Fruit fly (Drosophila melanogaster) whole organism, larva: ENCODE data around the gene CG6961.

ENCODE experiments used
- noc ChIP-seq: fragments of 200-800 bp; sonication (Bioruptor generic); optimal IDR thresholded peaks from 3 replicates; lab custom pipeline; 2019; ENCODE audit warnings: missing biosample characterization, mild to moderate bottlenecking, missing genetic modification characterization, moderate library complexity

The CG6961 gene

DNA sequence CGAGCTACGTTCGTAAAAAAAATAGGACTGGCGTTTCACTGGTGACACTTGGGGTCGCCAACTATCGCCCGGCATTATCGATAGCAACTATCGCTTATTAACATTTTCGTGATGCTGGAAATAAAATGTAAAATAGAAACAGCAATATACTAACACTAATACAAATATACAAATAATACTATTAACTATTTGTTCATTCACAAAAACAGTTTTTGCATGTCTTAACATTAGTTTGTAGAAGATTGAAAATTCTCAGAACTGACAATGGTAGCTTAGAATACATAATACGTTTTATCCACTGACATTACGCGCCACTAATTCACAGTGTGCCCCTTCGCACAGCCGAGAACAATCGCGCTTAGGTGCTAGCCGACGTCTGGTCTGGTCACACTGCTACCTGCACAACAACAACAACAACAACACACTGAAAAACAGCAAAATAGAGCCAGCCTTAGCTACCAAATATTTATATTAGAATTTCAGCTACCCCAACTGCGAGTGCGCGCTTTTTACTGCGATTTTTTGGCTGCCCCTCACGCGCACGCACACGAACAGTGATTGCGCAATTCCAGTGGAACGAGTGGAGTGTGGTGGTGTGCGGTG is at the start of gene CG6961, which contains the start of gene S6KL:
TSS of gene CG6961 (minus strand) at position 68 of the 603 bp plus-strand sequence.
TSS of gene S6KL (plus strand) at position 322 of the 603 bp plus-strand sequence.
- TF ChIP-seq noc (tag; lab: Kevin White, UChicago) = no peak

DNA sequence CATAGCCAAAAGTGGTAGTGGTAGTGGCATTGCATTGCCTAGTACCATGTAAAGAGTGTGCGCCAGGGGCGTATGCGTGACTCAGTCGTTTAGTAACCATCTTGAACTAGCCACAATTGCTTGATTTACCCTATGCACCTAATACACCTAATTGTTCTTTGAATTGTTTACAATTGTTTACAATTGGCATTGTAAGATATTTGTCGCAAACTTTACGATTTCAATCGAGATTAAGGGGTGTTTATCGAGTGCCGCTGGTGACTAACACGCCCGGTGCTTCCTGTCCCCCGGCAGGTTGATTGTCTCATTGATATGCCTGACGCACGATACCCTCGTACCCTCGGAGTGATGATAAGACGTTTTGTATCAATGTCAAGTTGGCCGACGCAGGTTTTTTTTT is 49.0 kb upstream of the CG6961 start:
- peak; percentile 37 for TF ChIP-seq noc (tag; lab: Kevin White, UChicago)

- TF ChIP-seq noc (tag; lab: Kevin White, UChicago) = no peak
Observed at dm6 chrX:18836315-18836714, 48.3 kb upstream of the CG6961 start.

- no peak for TF ChIP-seq noc (tag; lab: Kevin White, UChicago)
Observed at dm6 chrX:18835500-18835899, 47.5 kb upstream of the CG6961 start.

- TF ChIP-seq noc (tag; lab: Kevin White, UChicago) = no peak
Observed at dm6 chrX:18835003-18835402, 47.0 kb upstream of the CG6961 start.

DNA sequence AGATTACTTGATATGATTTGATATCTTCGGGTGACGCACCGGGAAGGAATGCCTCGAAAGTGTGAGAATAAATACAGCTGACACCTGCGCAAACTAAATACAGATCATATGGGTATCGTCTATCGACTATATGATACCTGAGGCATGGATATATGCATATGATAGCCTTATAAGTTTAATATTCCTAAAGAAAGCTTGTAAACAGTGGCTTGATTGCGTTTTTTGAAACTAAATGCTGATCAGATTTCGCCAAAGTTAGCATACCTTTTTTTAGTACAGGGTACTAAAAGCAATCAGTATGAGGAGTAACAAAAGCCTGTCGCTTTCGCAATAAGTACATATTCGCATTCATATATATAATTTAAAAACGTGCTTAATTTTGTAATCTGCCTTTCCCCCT is 46.4 kb upstream of the CG6961 start:
- no peak for TF ChIP-seq noc (tag; lab: Kevin White, UChicago)

DNA sequence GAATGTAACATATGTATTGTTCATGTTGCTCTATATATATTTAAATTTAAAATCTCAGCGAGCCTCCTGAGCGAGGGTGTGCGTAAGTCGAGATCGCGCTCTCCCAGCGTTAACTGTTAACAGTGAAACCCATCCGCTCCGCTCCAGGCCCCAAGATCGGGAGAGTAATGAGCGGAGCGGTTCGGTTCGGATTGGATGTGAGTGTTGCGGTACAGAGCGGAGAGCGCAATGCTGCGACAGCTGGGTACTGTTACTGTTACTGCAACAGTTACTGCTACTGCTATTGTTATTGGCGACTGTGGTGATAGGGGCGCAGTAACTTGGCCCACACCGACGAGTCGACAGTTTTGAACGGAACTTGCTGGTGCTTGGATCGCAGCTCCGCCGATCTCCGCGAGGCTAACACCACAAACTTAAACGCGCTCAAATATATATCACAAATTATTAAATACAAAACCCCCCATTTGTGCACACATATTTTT is 44.4 kb upstream of the CG6961 start, which contains the start of gene Pvf1:
TSS of gene Pvf1 (plus strand) at position 312 of the 482 bp plus-strand sequence.
- no peak for TF ChIP-seq noc (tag; lab: Kevin White, UChicago)

- TF ChIP-seq noc (tag; lab: Kevin White, UChicago) = no peak
Observed at dm6 chrX:18830396-18830795, 42.4 kb upstream of the CG6961 start, which contains the start of gene CG7101. Gene CG7101, plus strand, starts transcription at chrX:18830591.

dm6 chrX:18814944-18815343 is 26.9 kb upstream of the CG6961 start:
- TF ChIP-seq noc (tag; lab: Kevin White, UChicago) = no peak

DNA sequence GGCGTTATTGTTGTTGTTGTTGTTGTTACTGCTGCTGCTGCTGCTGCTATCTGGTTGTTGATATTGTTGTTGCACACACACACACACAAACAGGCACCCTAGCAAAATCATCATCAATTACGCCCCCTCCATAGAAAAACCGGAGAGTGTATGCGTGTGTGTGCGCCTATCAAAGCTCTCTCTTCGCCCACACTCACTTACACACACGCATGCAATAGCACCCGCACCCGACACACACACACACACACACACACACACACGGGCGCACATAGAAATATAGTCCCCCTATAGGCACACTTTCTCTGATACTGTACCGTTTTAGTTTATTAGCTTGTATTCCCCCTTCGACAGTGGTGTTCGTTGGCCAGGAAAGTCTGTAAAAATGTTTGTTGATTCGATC is 26.4 kb upstream of the CG6961 start:
- no peak for TF ChIP-seq noc (tag; lab: Kevin White, UChicago)

- TF ChIP-seq noc (tag; lab: Kevin White, UChicago) = no peak
Observed at dm6 chrX:18813049-18813448, 25.0 kb upstream of the CG6961 start, which contains the start of gene CG42450. Gene CG42450, plus strand, starts transcription at chrX:18813297.

dm6 chrX:18812111-18812510 is 24.1 kb upstream of the CG6961 start:
- TF ChIP-seq noc (tag; lab: Kevin White, UChicago) = no peak

DNA sequence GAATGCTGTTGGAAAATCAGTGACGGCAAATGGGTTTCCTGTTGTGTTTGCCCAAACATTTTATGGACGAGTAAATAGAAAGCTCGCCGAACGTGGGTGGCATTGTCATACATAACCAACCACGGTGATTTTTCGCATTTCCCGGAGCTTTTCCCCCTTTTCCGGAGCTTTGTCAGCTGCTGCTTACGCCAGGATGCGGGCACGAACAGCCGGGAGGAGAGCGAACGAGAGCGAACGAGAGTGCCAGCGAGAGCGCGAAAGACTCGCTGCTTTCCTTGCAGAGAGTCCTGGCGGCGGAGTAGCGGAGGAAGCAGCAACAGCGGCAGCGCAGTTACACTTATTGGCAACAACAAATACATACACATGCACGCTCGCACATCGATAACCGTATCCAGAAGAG is 18.4 kb upstream of the CG6961 start, which contains the start of gene CG7058:
TSS of gene CG7058 (plus strand) at position 330 of the 400 bp plus-strand sequence.
- no peak for TF ChIP-seq noc (tag; lab: Kevin White, UChicago)

DNA sequence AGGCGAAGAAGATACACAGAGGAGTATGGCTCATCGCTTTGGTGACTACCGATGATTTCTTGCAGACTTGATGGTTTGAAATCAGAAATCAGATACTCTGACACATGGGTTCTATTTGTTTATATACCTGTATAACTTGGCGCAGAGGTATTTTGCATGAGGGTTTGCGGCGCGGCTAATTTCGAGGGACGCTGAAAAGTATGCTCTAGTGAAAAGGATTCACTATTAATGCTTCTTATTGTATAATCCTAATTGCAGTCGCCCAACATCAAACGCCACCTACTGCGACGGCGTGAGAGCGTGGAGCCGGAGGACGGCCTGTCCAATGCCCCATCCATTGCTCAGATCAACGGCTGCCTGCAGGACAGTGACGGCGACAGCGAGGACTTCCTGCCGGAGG is 17.0 kb upstream of the CG6961 start:
- no peak for TF ChIP-seq noc (tag; lab: Kevin White, UChicago)

- no peak for TF ChIP-seq noc (tag; lab: Kevin White, UChicago)
Observed at dm6 chrX:18801293-18801692, 13.3 kb upstream of the CG6961 start.

dm6 chrX:18800167-18800566 is 12.2 kb upstream of the CG6961 start:
- no peak for TF ChIP-seq noc (tag; lab: Kevin White, UChicago)

dm6 chrX:18799307-18799855 is 11.4 kb upstream of the CG6961 start:
- no peak for TF ChIP-seq noc (tag; lab: Kevin White, UChicago)
